Fruit fly (Drosophila melanogaster): ENCODE data around the gene CG18731.
A peak's percentile ranks its signal among the peaks of the same experiment; 100 is the strongest.

The CG18731 gene

DNA sequence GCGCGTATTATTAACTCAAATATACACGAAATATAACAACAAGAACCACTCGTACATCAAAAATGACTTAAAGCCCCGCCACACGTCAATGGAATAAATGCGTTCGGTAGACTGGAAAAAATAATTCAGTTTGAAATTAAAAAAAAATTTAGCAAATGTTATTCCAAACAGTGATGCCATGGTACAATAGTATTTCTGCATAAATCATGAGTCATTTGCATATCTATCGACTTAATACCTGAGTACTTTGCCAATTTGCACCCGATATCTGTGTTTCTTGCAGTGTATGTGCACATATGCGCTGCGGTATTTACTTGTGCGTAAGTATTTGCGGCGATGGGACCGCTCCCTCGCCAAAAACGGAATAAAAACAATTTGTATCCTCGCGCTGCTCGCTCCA is 38.3 kb downstream of the CG18731 start (continued):
- no peak for TF ChIP-seq Gsc (GFP tag; IDR thresholded peaks at IDR 0.05)
- TF ChIP-seq Ets65A (GFP tag) = peak; percentile 1
- no peak for TF ChIP-seq ara (GFP tag; IDR thresholded peaks at IDR 0.05)
- peak; percentile 26 for TF ChIP-seq CG4820 (GFP tag; optimal IDR thresholded peaks at IDR 0.05)
- no peak for TF ChIP-seq btn (GFP tag; optimal IDR thresholded peaks at IDR 0.05)
- peak; percentile 26; the same call in 1 of the 2 replicates for TF ChIP-seq H2.0 (GFP tag; IDR thresholded peaks at IDR 0.05)
- TF ChIP-seq Atf-2 (GFP tag; optimal IDR thresholded peaks at IDR 0.05) = no peak
- TF ChIP-seq CG2678 (tag; optimal IDR thresholded peaks at IDR 0.05) = peak; percentile 25
- no peak for TF ChIP-seq CG15011 (GFP tag; optimal IDR thresholded peaks at IDR 0.05)
- TF ChIP-seq nom (GFP tag; optimal IDR thresholded peaks at IDR 0.05) = peak; percentile 47
- TF ChIP-seq E2f1 (GFP tag; IDR thresholded peaks at IDR 0.05) = peak; percentile 25; the same call in 1 of the 2 replicates
- no peak for TF ChIP-seq vnd (GFP tag; IDR thresholded peaks at IDR 0.05; ENCODE audit: partially characterized antibody)
- TF ChIP-seq Optix (GFP tag; IDR thresholded peaks at IDR 0.05) = no peak
- no peak for TF ChIP-seq Meics (GFP tag; optimal IDR thresholded peaks at IDR 0.05)
- TF ChIP-seq Opbp (GFP tag; IDR thresholded peaks at IDR 0.05; ENCODE audit: partially characterized antibody) = no peak
- TF ChIP-seq Neu2 (GFP tag; optimal IDR thresholded peaks at IDR 0.05; ENCODE audit: borderline replicate concordance) = no peak
- peak; percentile 26 to 47 for TF ChIP-seq chif (GFP tag; optimal IDR thresholded peaks at IDR 0.05)
- TF ChIP-seq Bteb2 (GFP tag; optimal IDR thresholded peaks at IDR 0.05) = peak; percentile 23
- peak; percentile 19 for TF ChIP-seq CG15269 (tag; optimal IDR thresholded peaks at IDR 0.05)
- no peak for TF ChIP-seq grn (GFP tag; optimal IDR thresholded peaks at IDR 0.05)
- TF ChIP-seq Hsf (GFP tag; optimal IDR thresholded peaks at IDR 0.05) = peak; percentile 32
- no peak for TF ChIP-seq Fer2 (tag; optimal IDR thresholded peaks at IDR 0.05)
- TF ChIP-seq bcd (GFP tag; optimal IDR thresholded peaks at IDR 0.05) = peak; percentile 20
- TF ChIP-seq CG34224 (GFP tag; IDR thresholded peaks at IDR 0.05; ENCODE audit: partially characterized antibody) = no peak
- peak; percentile 23 for TF ChIP-seq CG10979 (tag; optimal IDR thresholded peaks at IDR 0.05)

DNA sequence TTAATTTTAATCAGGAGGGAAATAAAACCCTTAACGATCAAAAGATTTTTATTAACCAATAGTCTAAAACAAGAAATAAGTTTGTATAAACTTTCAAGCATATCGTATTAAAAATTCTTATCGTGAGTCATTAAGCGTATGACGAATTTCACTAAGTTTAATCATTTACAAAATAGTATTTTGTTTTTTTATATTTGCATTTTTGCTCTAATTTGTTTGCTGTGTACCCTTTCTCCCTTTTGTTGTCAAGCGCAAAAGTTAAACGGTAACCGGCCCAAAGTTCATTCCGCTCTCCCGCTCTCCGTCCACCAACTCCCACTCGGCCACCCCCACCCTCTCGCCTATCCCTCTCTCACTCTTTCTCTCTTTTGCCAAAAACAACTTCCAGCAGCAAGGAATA is 39.0 kb downstream of the CG18731 start:
- TF ChIP-seq sd (tag; optimal IDR thresholded peaks at IDR 0.05) (no peak), oc (tag; optimal IDR thresholded peaks at IDR 0.05) (no peak), bbx (GFP tag; IDR thresholded peaks at IDR 0.05; ENCODE audit: partially characterized antibody) (no peak), Neu2 (GFP tag; optimal IDR thresholded peaks at IDR 0.05; ENCODE audit: borderline replicate concordance) (no peak), Lhr (GFP tag; optimal IDR thresholded peaks at IDR 0.05) (no peak), NK7.1 (GFP tag; optimal IDR thresholded peaks at IDR 0.05) (no peak), slbo (GFP tag; IDR thresholded peaks at IDR 0.05) (peak; percentile 55; the same call in 1 of the 2 replicates), lab (GFP tag; optimal IDR thresholded peaks at IDR 0.05) (no peak), Fer1 (GFP tag; optimal IDR thresholded peaks at IDR 0.05) (no peak), Side (GFP tag; optimal IDR thresholded peaks at IDR 0.05) (no peak), hkb (optimal IDR thresholded peaks at IDR 0.05) (no peak), hkb (GFP tag; IDR thresholded peaks at IDR 0.05) (no peak), ham (GFP tag; IDR thresholded peaks at IDR 0.05) (no peak), hb (GFP tag; IDR thresholded peaks at IDR 0.05; ENCODE audit: partially characterized antibody) (no peak), CG12219 (GFP tag; optimal IDR thresholded peaks at IDR 0.05) (no peak), gem (tag; optimal IDR thresholded peaks at IDR 0.05) (peak; percentile 24), Gug (GFP tag; IDR thresholded peaks at IDR 0.05) (no peak), CG32532 (GFP tag; IDR thresholded peaks at IDR 0.05) (peak; percentile 39; the same call in 1 of the 2 replicates), Drgx (GFP tag; IDR thresholded peaks at IDR 0.05) (peak; percentile 6; the same call in 1 of the 2 replicates), Rx (GFP tag; IDR thresholded peaks at IDR 0.05) (0 out of 2 replicates have a peak, but pooled peaks have one; percentile 3), CG7963 (GFP tag; IDR thresholded peaks at IDR 0.05; ENCODE audit: partially characterized antibody) (no peak), CG1529 (GFP tag; optimal IDR thresholded peaks at IDR 0.05) (no peak), tin (GFP tag; optimal IDR thresholded peaks at IDR 0.05) (no peak), row (GFP tag; IDR thresholded peaks at IDR 0.05) (0 out of 3 replicates have a peak, but pooled peaks have one; percentile 11), CG2120 (GFP tag; optimal IDR thresholded peaks at IDR 0.05) (peak; percentile 18), Hey (tag; optimal IDR thresholded peaks at IDR 0.05) (no peak), CG6654 (GFP tag; optimal IDR thresholded peaks at IDR 0.05) (no peak), trh (GFP tag; optimal IDR thresholded peaks at IDR 0.05) (no peak)

Data from whole organism, embryonic.